Worm (Caenorhabditis elegans): ENCODE measurements around the gene C29H12.2.

ce11 chrII:6125259-6125658, 1.6 kb downstream of the C29H12.2 start, which contains the start of gene rars-2:
- no peak for TF ChIP-seq hnd-1 (tag; optimal IDR thresholded peaks at IDR 0.05)
- no peak for TF ChIP-seq hmbx-1 (tag; optimal IDR thresholded peaks at IDR 0.05)
- TF ChIP-seq tbx-11 (GFP tag; IDR thresholded peaks at IDR 0.05), result no peak
- no peak for TF ChIP-seq sea-1 (GFP tag; conservative IDR thresholded peaks at IDR 0.05)
- TF ChIP-seq ama-1 (optimal IDR thresholded peaks at IDR 0.05), result no peak
